Fruit fly (Drosophila melanogaster) whole organism, prepupa: ENCODE results near the gene CG14420.

ENCODE experiments used
- CG10669 ChIP-seq: fragments of 200-800 bp; sonication (Bioruptor generic); optimal IDR thresholded peaks from 3 replicates; lab custom pipeline; 2018; ENCODE audit warnings: missing biosample characterization, mild to moderate bottlenecking, missing genetic modification characterization, moderate library complexity
- CG11294 ChIP-seq: fragments of 200-800 bp; sonication (Bioruptor generic); IDR thresholded peaks from 2 replicates; pipeline ENCODE4 v1.3.6; 2022; ENCODE audit warnings: missing biosample characterization, missing genetic modification characterization
- CG11762 ChIP-seq: fragments of 200-800 bp; sonication (Bioruptor generic); optimal IDR thresholded peaks from 3 replicates; lab custom pipeline; 2016; ENCODE audit warnings: missing biosample characterization, missing genetic modification characterization; ENCODE audit not compliant: insufficient read depth
- CG15336 ChIP-seq: fragments of 200-800 bp; sonication (Bioruptor generic); IDR thresholded peaks from 2 replicates; pipeline ENCODE4 v1.3.6; 2022; ENCODE audit warnings: missing biosample characterization, missing genetic modification characterization
- CG3032 ChIP-seq: fragments of 200-800 bp; optimal IDR thresholded peaks from 2 replicates; lab custom pipeline; 2019; ENCODE audit warnings: missing biosample characterization, mild to moderate bottlenecking, missing genetic modification characterization, moderate library complexity
- CG31627 ChIP-seq: fragments of 200-800 bp; sonication (Bioruptor generic); optimal IDR thresholded peaks from 3 replicates; lab custom pipeline; 2016; ENCODE audit warnings: missing biosample characterization, missing genetic modification characterization
- CG32006 ChIP-seq: fragments of 200-800 bp; sonication (Bioruptor generic); optimal IDR thresholded peaks from 3 replicates; lab custom pipeline; 2017; ENCODE audit warnings: missing biosample characterization, mild to moderate bottlenecking, missing genetic modification characterization
- CG34406 ChIP-seq: fragments of 200-800 bp; sonication (Bioruptor generic); optimal IDR thresholded peaks from 3 replicates; lab custom pipeline; 2016; ENCODE audit warnings: missing biosample characterization, missing genetic modification characterization
- CG3919 ChIP-seq: fragments of 200-800 bp; sonication (Bioruptor generic); optimal IDR thresholded peaks from 3 replicates; lab custom pipeline; 2016; ENCODE audit warnings: missing biosample characterization, missing genetic modification characterization
- CG6276 ChIP-seq: fragments of 200-800 bp; sonication (Bioruptor generic); optimal IDR thresholded peaks from 2 replicates; lab custom pipeline; 2017; ENCODE audit warnings: missing biosample characterization, mild to moderate bottlenecking, missing genetic modification characterization
- CG6792 ChIP-seq: fragments of 200-800 bp; sonication (Bioruptor generic); optimal IDR thresholded peaks from 3 replicates; lab custom pipeline; 2016; ENCODE audit warnings: missing biosample characterization, missing genetic modification characterization
- CG8119 ChIP-seq: fragments of 200-800 bp; sonication (Bioruptor generic); IDR thresholded peaks from 3 replicates; pipeline ENCODE4 v1.3.6; 2022; ENCODE audit warnings: missing biosample characterization, missing genetic modification characterization
- CG8319 ChIP-seq: fragments of 200-800 bp; sonication (Bioruptor generic); optimal IDR thresholded peaks from 3 replicates; lab custom pipeline; 2016; ENCODE audit warnings: missing biosample characterization, missing genetic modification characterization
- CG8632 ChIP-seq: fragments of 200-800 bp; sonication (Bioruptor generic); optimal IDR thresholded peaks from 3 replicates; lab custom pipeline; 2016; ENCODE audit warnings: missing biosample characterization, missing genetic modification characterization
- CG9139 ChIP-seq: fragments of 200-800 bp; sonication (Bioruptor generic); optimal IDR thresholded peaks from 3 replicates; lab custom pipeline; 2017; ENCODE audit warnings: missing biosample characterization, mild to moderate bottlenecking, missing genetic modification characterization
- Eip78C ChIP-seq: fragments of 200-800 bp; sonication (Bioruptor generic); peaks from one replicate; lab custom pipeline; 2016; ENCODE audit warnings: missing biosample characterization, missing genetic modification characterization
- Ets21C ChIP-seq: fragments of 200-800 bp; sonication (Bioruptor generic); optimal IDR thresholded peaks from 3 replicates; lab custom pipeline; 2016; ENCODE audit warnings: missing biosample characterization, missing genetic modification characterization
- Ets96B ChIP-seq: fragments of 200-800 bp; optimal IDR thresholded peaks from 2 replicates; lab custom pipeline; 2019; ENCODE audit warnings: missing biosample characterization, mild to moderate bottlenecking, missing genetic modification characterization, moderate library complexity
- Gug ChIP-seq: fragments of 200-800 bp; sonication (Bioruptor generic); IDR thresholded peaks from 2 replicates; pipeline ENCODE4 v1.3.6; 2022; ENCODE audit warnings: missing biosample characterization, missing genetic modification characterization
- Hr38 ChIP-seq: sonication (Bioruptor generic); optimal IDR thresholded peaks from 2 replicates; lab custom pipeline; 2016; ENCODE audit warnings: missing biosample characterization, missing genetic modification characterization
- Hr4 ChIP-seq: fragments of 200-800 bp; sonication (Bioruptor generic); optimal IDR thresholded peaks from 3 replicates; lab custom pipeline; 2016; ENCODE audit warnings: missing biosample characterization, missing genetic modification characterization
- Met ChIP-seq: fragments of 200-800 bp; sonication (Bioruptor generic); optimal IDR thresholded peaks from 3 replicates; lab custom pipeline; 2016; ENCODE audit warnings: missing biosample characterization, missing genetic modification characterization
- OdsH ChIP-seq: fragments of 200-800 bp; sonication (Bioruptor generic); optimal IDR thresholded peaks from 3 replicates; lab custom pipeline; 2016; ENCODE audit warnings: missing biosample characterization, missing genetic modification characterization
- Smox ChIP-seq: fragments of 200-800 bp; sonication (Bioruptor generic); optimal IDR thresholded peaks from 3 replicates; lab custom pipeline; 2016; ENCODE audit warnings: missing biosample characterization, missing genetic modification characterization
- Sox102F ChIP-seq: fragments of 200-800 bp; sonication (Bioruptor generic); optimal IDR thresholded peaks from 2 replicates; lab custom pipeline; 2016; ENCODE audit warnings: missing biosample characterization, mild to moderate bottlenecking, missing genetic modification characterization
- Sox14 ChIP-seq: fragments of 200-800 bp; sonication (Bioruptor generic); optimal IDR thresholded peaks from 3 replicates; lab custom pipeline; 2016; ENCODE audit warnings: missing biosample characterization, missing genetic modification characterization
- achi ChIP-seq: fragments of 200-800 bp; sonication (Bioruptor generic); optimal IDR thresholded peaks from 3 replicates; lab custom pipeline; 2016; ENCODE audit warnings: missing biosample characterization, missing genetic modification characterization
- acj6 ChIP-seq: fragments of 200-800 bp; sonication (Bioruptor generic); optimal IDR thresholded peaks from 3 replicates; lab custom pipeline; 2016; ENCODE audit warnings: missing biosample characterization, missing genetic modification characterization
- dsx ChIP-seq: fragments of 200-800 bp; optimal IDR thresholded peaks from 3 replicates; lab custom pipeline; 2019; ENCODE audit warnings: missing biosample characterization, mild to moderate bottlenecking, missing genetic modification characterization, moderate library complexity; ENCODE audit not compliant: poor library complexity, severe bottlenecking
- eg ChIP-seq: fragments of 200-800 bp; sonication (Bioruptor generic); IDR thresholded peaks from 3 replicates; pipeline ENCODE4 v1.3.6; 2022; ENCODE audit warnings: missing biosample characterization, missing genetic modification characterization
- fd59A ChIP-seq: fragments of 200-800 bp; sonication (Bioruptor generic); optimal IDR thresholded peaks from 2 replicates; lab custom pipeline; 2017; ENCODE audit warnings: missing biosample characterization, mild to moderate bottlenecking, missing genetic modification characterization, missing genetic modification reagents
- fkh ChIP-seq: fragments of 200-800 bp; sonication (Bioruptor generic); optimal IDR thresholded peaks from 3 replicates; lab custom pipeline; 2017; ENCODE audit warnings: missing biosample characterization, mild to moderate bottlenecking, missing genetic modification characterization, moderate library complexity
- lz ChIP-seq: fragments of 200-800 bp; sonication (Bioruptor generic); optimal IDR thresholded peaks from 3 replicates; lab custom pipeline; 2016; ENCODE audit warnings: missing biosample characterization, missing genetic modification characterization
- net ChIP-seq: fragments of 200-800 bp; sonication (Bioruptor generic); optimal IDR thresholded peaks from 3 replicates; lab custom pipeline; 2016; ENCODE audit warnings: missing biosample characterization, missing genetic modification characterization
- pdm3 ChIP-seq: fragments of 200-800 bp; sonication (Bioruptor generic); optimal IDR thresholded peaks from 3 replicates; lab custom pipeline; 2016; ENCODE audit warnings: missing biosample characterization, missing genetic modification characterization
- salr ChIP-seq, 2 experiments: fragments of 200-800 bp; sonication (Bioruptor generic); optimal IDR thresholded peaks; 3 replicates each; lab custom pipeline; 2016 to 2018; ENCODE audit warnings: missing biosample characterization in 2 of 2, missing genetic modification characterization in 2 of 2, mild to moderate bottlenecking in 1 of 2
- svp ChIP-seq: fragments of 200-800 bp; sonication (Bioruptor generic); peaks from one replicate; lab custom pipeline; 2016; ENCODE audit warnings: missing biosample characterization, missing genetic modification characterization
- topi ChIP-seq: fragments of 200-800 bp; sonication (Bioruptor generic); optimal IDR thresholded peaks from 3 replicates; lab custom pipeline; 2016; ENCODE audit warnings: missing biosample characterization, missing genetic modification characterization
- vri ChIP-seq: fragments of 200-800 bp; sonication (Bioruptor generic); optimal IDR thresholded peaks from 3 replicates; lab custom pipeline; 2016; ENCODE audit warnings: missing biosample characterization, mild to moderate bottlenecking, missing genetic modification characterization

Gene CG14420

DNA sequence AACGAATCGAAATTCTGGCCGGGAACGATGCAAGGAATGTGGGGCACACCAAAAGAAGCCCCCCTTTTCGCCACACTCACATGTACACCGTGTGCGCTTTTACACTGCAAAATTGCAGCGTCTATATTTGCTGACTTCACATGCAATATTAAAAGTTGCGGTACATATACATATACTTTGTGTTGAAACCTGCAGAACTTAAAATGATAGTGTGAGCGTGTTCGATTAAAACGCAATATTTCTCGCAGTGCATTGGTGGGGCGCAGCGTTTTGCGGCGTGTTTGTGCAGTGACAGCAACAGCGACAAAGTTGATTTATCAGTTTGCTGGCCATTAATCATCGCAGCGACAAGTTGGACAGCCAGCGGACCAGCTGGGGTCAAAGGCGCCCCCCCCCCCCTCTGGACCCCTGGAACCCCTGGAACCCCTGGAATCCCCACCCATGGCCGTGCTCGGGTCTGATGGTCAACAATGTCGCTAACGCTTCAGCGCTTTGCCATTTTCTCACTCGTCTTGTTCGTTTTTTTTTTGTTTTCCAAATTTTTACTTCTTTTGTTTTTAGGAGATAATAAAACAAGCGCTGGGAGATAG lies 31.5 kb upstream of the CG14420 start (continued):
- no peak for TF ChIP-seq dsx (GFP tag; lab: Kevin White, UChicago)
- no peak for TF ChIP-seq CG8119
- TF ChIP-seq CG32006 = peak; percentile 10
- TF ChIP-seq Smox (GFP tag; lab: Kevin White, UChicago) = peak; percentile 26
- no peak for TF ChIP-seq fd59A (GFP tag; lab: Kevin White, UChicago)
- TF ChIP-seq CG11294 (GFP tag; lab: Robert Waterston, UW) = no peak
- TF ChIP-seq CG6276 (GFP tag; lab: Kevin White, UChicago) = no peak
- peak; percentile 10 for TF ChIP-seq CG6792
- peak; percentile 0 for TF ChIP-seq Sox102F (GFP tag; lab: Kevin White, UChicago)
- no peak for TF ChIP-seq CG15336 (GFP tag; lab: Robert Waterston, UW)
- TF ChIP-seq Sox14 (GFP tag; lab: Kevin White, UChicago) = peak; percentile 9
- TF ChIP-seq CG34406 (GFP tag; lab: Kevin White, UChicago) = no peak
- TF ChIP-seq Hr4 (GFP tag; lab: Kevin White, UChicago) = no peak
- TF ChIP-seq CG8319 = no peak
- peak; percentile 24 for TF ChIP-seq OdsH (GFP tag; lab: Kevin White, UChicago)
- TF ChIP-seq CG3919 (GFP tag; lab: Kevin White, UChicago) = peak; percentile 31
- TF ChIP-seq CG10669 (GFP tag; lab: Kevin White, UChicago) = peak; percentile 21
- TF ChIP-seq, all 60 proteins: peak for 24

DNA sequence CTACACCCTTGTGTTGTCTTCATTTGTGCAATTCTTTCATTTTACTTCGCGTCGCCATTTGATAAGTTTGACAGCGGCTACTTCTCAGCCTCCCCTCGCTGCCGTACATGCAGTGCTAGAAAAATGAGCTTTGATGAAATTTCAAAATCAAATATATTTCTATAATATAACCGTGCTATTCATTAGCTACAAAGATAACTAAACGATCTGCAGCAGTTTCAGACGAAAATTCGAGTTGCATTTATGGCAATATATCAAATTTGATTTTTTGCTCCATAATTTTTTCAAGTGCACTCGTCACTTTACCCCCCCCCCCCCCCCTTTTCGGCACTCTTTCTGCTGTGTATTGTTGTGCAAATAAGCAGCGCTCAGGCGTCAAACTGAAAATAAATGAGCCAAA lies 26.1 kb upstream of the CG14420 start:
- TF ChIP-seq acj6 (GFP tag; lab: Kevin White, UChicago) = no peak
- peak; percentile 36 for TF ChIP-seq Eip78C
- no peak for TF ChIP-seq topi (GFP tag; lab: Kevin White, UChicago)
- peak; percentile 42 for TF ChIP-seq svp

DNA sequence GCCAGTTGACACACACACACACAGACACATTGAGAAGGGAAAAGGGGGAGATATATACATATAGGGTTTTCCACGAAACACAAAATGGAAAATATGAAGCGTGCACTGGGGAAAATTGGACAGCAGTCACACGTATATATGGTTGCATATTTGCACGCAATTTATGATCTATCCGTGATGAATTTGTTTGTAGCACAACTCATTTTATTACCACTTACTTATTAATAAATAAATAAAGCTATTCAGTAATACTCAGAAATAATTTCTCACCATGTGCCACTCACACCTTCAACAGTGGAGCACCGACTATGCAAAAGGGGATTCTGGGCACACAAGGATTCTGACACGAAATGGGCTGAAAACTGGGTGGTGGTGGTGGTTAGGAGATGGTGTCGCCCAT lies 24.6 kb upstream of the CG14420 start:
- TF ChIP-seq Ets96B (peak; percentile 17), Eip78C (peak; percentile 19), svp (no peak), CG3032 (tag; lab: Kevin White, UChicago) (peak; percentile 1)
- TF ChIP-seq, all 60 proteins: peak for 3

DNA sequence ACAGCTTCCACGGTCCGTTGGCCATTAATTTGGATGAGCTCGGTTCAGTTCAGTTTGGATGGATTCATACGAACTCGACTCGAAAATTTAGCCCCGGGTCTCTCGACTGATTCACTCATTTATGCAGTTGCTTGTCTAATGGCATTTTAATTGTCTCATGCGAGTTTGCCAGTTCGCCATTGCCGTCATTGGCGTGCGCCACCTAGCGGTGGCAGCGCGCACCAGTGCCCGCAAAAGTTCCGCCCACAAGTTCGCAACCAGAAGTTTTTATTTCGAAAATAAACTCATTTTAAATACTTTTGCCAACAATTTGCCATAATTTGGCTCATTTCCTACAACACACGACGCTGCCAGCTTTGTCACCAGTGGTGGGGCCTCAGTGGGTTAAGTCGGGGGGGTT lies 23.5 kb upstream of the CG14420 start:
- TF ChIP-seq net (GFP tag; lab: Kevin White, UChicago) (no peak), CG8632 (no peak), Gug (no peak), CG8319 (no peak), fkh (GFP tag; lab: Kevin White, UChicago) (no peak), Hr38 (GFP tag; lab: Kevin White, UChicago) (no peak), vri (GFP tag; lab: Kevin White, UChicago) (no peak), CG10669 (GFP tag; lab: Kevin White, UChicago) (no peak), Met (GFP tag; lab: Kevin White, UChicago) (no peak), Hr4 (GFP tag; lab: Kevin White, UChicago) (no peak), CG6276 (GFP tag; lab: Kevin White, UChicago) (no peak), CG3919 (GFP tag; lab: Kevin White, UChicago) (no peak), CG9139 (no peak), CG31627 (no peak), pdm3 (no peak), achi (no peak), dsx (GFP tag; lab: Kevin White, UChicago) (no peak)

DNA sequence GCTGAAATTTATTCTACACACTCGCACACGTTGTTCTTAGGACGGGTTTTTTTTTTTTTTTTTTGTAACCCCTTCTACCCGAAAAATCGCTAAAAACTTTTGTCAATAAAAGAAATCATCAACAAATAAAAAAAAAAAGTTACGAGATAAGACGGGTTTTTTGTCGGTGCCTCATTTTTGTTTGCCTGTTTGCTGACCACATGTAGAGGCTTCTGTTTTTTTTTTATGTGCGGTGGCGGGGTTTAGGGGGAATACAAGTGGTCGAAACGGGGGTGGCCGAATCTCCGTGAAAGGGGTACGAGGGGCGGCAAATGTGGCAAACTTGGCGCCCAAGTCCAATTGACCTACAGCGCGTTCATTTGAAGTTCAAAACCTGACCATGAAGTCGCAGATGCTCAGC lies 20.1 kb upstream of the CG14420 start:
- TF ChIP-seq net (GFP tag; lab: Kevin White, UChicago) = no peak
- no peak for TF ChIP-seq CG11762 (GFP tag; lab: Kevin White, UChicago)
- TF ChIP-seq eg (GFP tag; lab: Robert Waterston, UW) = no peak
- no peak for TF ChIP-seq Ets21C
- TF ChIP-seq fkh (GFP tag; lab: Kevin White, UChicago) = peak; percentile 64
- no peak for TF ChIP-seq lz (GFP tag; lab: Kevin White, UChicago)
- no peak for TF ChIP-seq salr (GFP tag; optimal IDR thresholded peaks at IDR 0.05; lab: Kevin White, UChicago)
- no peak for TF ChIP-seq CG34406 (GFP tag; lab: Kevin White, UChicago)
- peak; percentile 6 for TF ChIP-seq vri (GFP tag; lab: Kevin White, UChicago)
- no peak for TF ChIP-seq CG10669 (GFP tag; lab: Kevin White, UChicago)
- TF ChIP-seq, all 60 proteins: peak for 2
